Worm (Caenorhabditis elegans): ENCODE results near the gene fbxl-5.
A peak's percentile ranks its signal among the peaks of the same experiment; 100 is the strongest.

The fbxl-5 gene

ce11 chrV:7773647-7774046 lies 30.9 kb downstream of the fbxl-5 start:
- TF ChIP-seq lin-35 (GFP tag; optimal IDR thresholded peaks at IDR 0.05) (no peak), skn-1 (tag; optimal IDR thresholded peaks at IDR 0.05) (no peak), xbp-1 (tag; optimal IDR thresholded peaks at IDR 0.05) (no peak), snpc-4 (tag; optimal IDR thresholded peaks at IDR 0.05) (no peak), ceh-8 (GFP tag; optimal IDR thresholded peaks at IDR 0.05) (no peak), mef-2 (tag; optimal IDR thresholded peaks at IDR 0.05) (no peak), jun-1 (tag; optimal IDR thresholded peaks at IDR 0.05) (no peak), unc-86 (tag; optimal IDR thresholded peaks at IDR 0.05) (no peak), egl-27 (tag; optimal IDR thresholded peaks at IDR 0.05) (no peak), grh-1 (GFP tag; IDR thresholded peaks at IDR 0.05) (no peak), unc-130 (tag; optimal IDR thresholded peaks at IDR 0.05) (no peak), sox-4 (tag; optimal IDR thresholded peaks at IDR 0.05) (no peak), nhr-90 (tag; optimal IDR thresholded peaks at IDR 0.05; ENCODE audit: poor library complexity) (no peak), unc-62 (GFP tag; optimal IDR thresholded peaks at IDR 0.05) (no peak)

- TF ChIP-seq blmp-1 (tag; optimal IDR thresholded peaks at IDR 0.05) (peak; percentile 50), hlh-17 (GFP tag; optimal IDR thresholded peaks at IDR 0.05; ENCODE audit: borderline replicate concordance) (no peak), elt-3 (tag; optimal IDR thresholded peaks at IDR 0.05) (peak in 1 of 6 experiments; percentile 39)
These were observed 31.5 kb downstream of the fbxl-5 start, which contains the start of gene grl-10 for ce11 chrV:7774143-7774595. grl-10 (plus strand) TSS chrV:7774545.

- TF ChIP-seq nhr-85 (tag) (peak; percentile 52), C04F5.9 (tag; optimal IDR thresholded peaks at IDR 0.05) (no peak), lsy-2 (tag; optimal IDR thresholded peaks at IDR 0.05) (peak in 1 of 2 experiments; percentile 7), mep-1 (tag; optimal IDR thresholded peaks at IDR 0.05) (no peak), pqm-1 (tag; optimal IDR thresholded peaks at IDR 0.05) (no peak), zag-1 (tag; optimal IDR thresholded peaks at IDR 0.05) (no peak)
These were observed 32.5 kb downstream of the fbxl-5 start for ce11 chrV:7775226-7775625.

- TF ChIP-seq pag-3 (tag; optimal IDR thresholded peaks at IDR 0.05; ENCODE audit: borderline replicate concordance, insufficient read depth) (no peak), ces-1 (GFP tag; optimal IDR thresholded peaks at IDR 0.05) (no peak), efl-1 (optimal IDR thresholded peaks at IDR 0.05) (peak; percentile 83 to 91), efl-1 (GFP tag; optimal IDR thresholded peaks at IDR 0.05 in 1 of 2) (peak; percentile 77 to 97), mep-1 (tag; optimal IDR thresholded peaks at IDR 0.05) (peak; percentile 90), vab-15 (tag; optimal IDR thresholded peaks at IDR 0.05) (no peak), Y116A8C.19 (tag; optimal IDR thresholded peaks at IDR 0.05; ENCODE audit: borderline replicate concordance) (no peak), ztf-11 (tag; optimal IDR thresholded peaks at IDR 0.05) (no peak), pax-3 (tag; optimal IDR thresholded peaks at IDR 0.05) (peak; percentile 54), ceh-90 (tag; optimal IDR thresholded peaks at IDR 0.05) (no peak), pqm-1 (tag; optimal IDR thresholded peaks at IDR 0.05) (no peak), nhr-71 (tag; optimal IDR thresholded peaks at IDR 0.05) (peak; percentile 91), rnt-1 (tag; optimal IDR thresholded peaks at IDR 0.05) (peak; percentile 86), snu-23 (GFP tag; optimal IDR thresholded peaks at IDR 0.05) (peak; percentile 91), unc-86 (tag; optimal IDR thresholded peaks at IDR 0.05) (peak; percentile 60), ceh-8 (GFP tag; optimal IDR thresholded peaks at IDR 0.05) (no peak), aly-2 (tag; optimal IDR thresholded peaks at IDR 0.05) (peak; percentile 45), nhr-237 (tag; optimal IDR thresholded peaks at IDR 0.05) (peak; percentile 17), isw-1 (GFP tag; IDR thresholded peaks at IDR 0.05) (peak; percentile 87), snpc-4 (tag; optimal IDR thresholded peaks at IDR 0.05) (peak; percentile 63), ceh-82 (tag; optimal IDR thresholded peaks at IDR 0.05) (peak; percentile 84 to 94 (median 84)), aha-1 (tag; optimal IDR thresholded peaks at IDR 0.05) (peak; percentile 24), unc-30 (tag; optimal IDR thresholded peaks at IDR 0.05) (no peak), ets-5 (GFP tag; IDR thresholded peaks at IDR 0.05) (no peak), sup-37 (GFP tag; optimal IDR thresholded peaks at IDR 0.05) (peak; percentile 11), mab-9 (GFP tag; IDR thresholded peaks at IDR 0.05) (no peak), dpl-1 (GFP tag; optimal IDR thresholded peaks at IDR 0.05) (peak; percentile 77 to 80 (median 78)), lin-13 (GFP tag; optimal IDR thresholded peaks at IDR 0.05) (peak; percentile 88), swsn-7 (tag; optimal IDR thresholded peaks at IDR 0.05) (peak; percentile 79), blmp-1 (tag; optimal IDR thresholded peaks at IDR 0.05) (peak; percentile 71)
These were observed 33.4 kb downstream of the fbxl-5 start, which contains the start of the genes rpl-39 and rps-30 for ce11 chrV:7776029-7776628. rpl-39 (minus strand) TSS chrV:7776079. rps-30 (plus strand) TSS chrV:7776578.

All from whole organism, L1 larva.